Worm (Caenorhabditis elegans): ENCODE data around the gene Y69E1A.3.
A peak's percentile ranks its signal among the peaks of the same experiment; 100 is the strongest.

Gene Y69E1A.3

ce11 chrIV:10935336-10935735 is 16.8 kb upstream of the Y69E1A.3 start (continued):
- no peak for TF ChIP-seq spr-1 (tag; optimal IDR thresholded peaks at IDR 0.05)
- TF ChIP-seq zfp-2 (tag; optimal IDR thresholded peaks at IDR 0.05), result no peak
- TF ChIP-seq gei-8 (GFP tag; optimal IDR thresholded peaks at IDR 0.05), result peak; percentile 4
- peak; percentile 80 for TF ChIP-seq mxl-3 (GFP tag; optimal IDR thresholded peaks at IDR 0.05)
- peak; percentile 62 for TF ChIP-seq attf-4 (tag; optimal IDR thresholded peaks at IDR 0.05)
- peak in 1 of 2 experiments; percentile 50 for TF ChIP-seq daf-16 (GFP tag; optimal IDR thresholded peaks at IDR 0.05)
- TF ChIP-seq daf-16 (tag; optimal IDR thresholded peaks at IDR 0.05), result peak; percentile 67
- peak; percentile 59 for TF ChIP-seq dpl-1 (GFP tag; optimal IDR thresholded peaks at IDR 0.05)
- no peak for TF ChIP-seq ceh-62 (tag; optimal IDR thresholded peaks at IDR 0.05)
- no peak for TF ChIP-seq fos-1 (tag; optimal IDR thresholded peaks at IDR 0.05)
- peak; percentile 84 for TF ChIP-seq tra-1 (GFP tag; IDR thresholded peaks at IDR 0.05)
- 0 out of 2 replicates have a peak, but pooled peaks have one; percentile 54 for TF ChIP-seq lin-1 (GFP tag; IDR thresholded peaks at IDR 0.05)
- peak; percentile 78 for TF ChIP-seq hmg-1.1 (GFP tag; IDR thresholded peaks at IDR 0.05)
- no peak for TF ChIP-seq dmd-8 (GFP tag; IDR thresholded peaks at IDR 0.05)
- TF ChIP-seq hif-1 (tag; optimal IDR thresholded peaks at IDR 0.05), result peak in 1 of 2 experiments; percentile 62
- TF ChIP-seq mdt-29 (GFP tag; IDR thresholded peaks at IDR 0.05), result peak; percentile 80
- peak; percentile 67 for TF ChIP-seq nhr-6 (tag; optimal IDR thresholded peaks at IDR 0.05)
- TF ChIP-seq mdl-1 (tag; optimal IDR thresholded peaks at IDR 0.05), result peak; percentile 52 to 88
- no peak for TF ChIP-seq cey-2 (tag; optimal IDR thresholded peaks at IDR 0.05; ENCODE audit: borderline replicate concordance, insufficient read depth)
- TF ChIP-seq Y105C5A.15 (GFP tag; IDR thresholded peaks at IDR 0.05), result no peak
- TF ChIP-seq nhr-48 (tag; optimal IDR thresholded peaks at IDR 0.05), result peak; percentile 81
- TF ChIP-seq nhr-10 (tag; optimal IDR thresholded peaks at IDR 0.05), result no peak
- TF ChIP-seq lin-39 (tag; optimal IDR thresholded peaks at IDR 0.05), result no peak
- TF ChIP-seq set-16 (GFP tag; IDR thresholded peaks at IDR 0.05), result peak; percentile 49
- TF ChIP-seq R02D3.7 (tag; optimal IDR thresholded peaks at IDR 0.05), result no peak
- TF ChIP-seq madf-9 (GFP tag; conservative IDR thresholded peaks at IDR 0.05), result peak; percentile 57; the same call in 1 of the 2 replicates
- peak; percentile 75 for TF ChIP-seq nhr-77 (tag; optimal IDR thresholded peaks at IDR 0.05)
- no peak for TF ChIP-seq pqm-1 (tag; optimal IDR thresholded peaks at IDR 0.05)
- TF ChIP-seq aha-1 (tag), result peak; percentile 75
- peak; percentile 58 for TF ChIP-seq lin-13 (GFP tag; optimal IDR thresholded peaks at IDR 0.05)
- no peak for TF ChIP-seq Y5F2A.4 (GFP tag; optimal IDR thresholded peaks at IDR 0.05)
- TF ChIP-seq skn-1 (tag; optimal IDR thresholded peaks at IDR 0.05), result peak; percentile 9
- TF ChIP-seq T20F7.1 (GFP tag; optimal IDR thresholded peaks at IDR 0.05), result peak; percentile 78
- TF ChIP-seq ces-1 (GFP tag; optimal IDR thresholded peaks at IDR 0.05), result no peak
- no peak for TF ChIP-seq lim-7 (GFP tag; IDR thresholded peaks at IDR 0.05)
- TF ChIP-seq dve-1 (tag; optimal IDR thresholded peaks at IDR 0.05; ENCODE audit: insufficient read depth), result peak; percentile 79
- no peak for TF ChIP-seq ZK337.2 (GFP tag; IDR thresholded peaks at IDR 0.05)
- peak; percentile 44; the same call in 1 of the 2 replicates for TF ChIP-seq php-3 (GFP tag; IDR thresholded peaks at IDR 0.05)
- TF ChIP-seq unc-62 (GFP tag; optimal IDR thresholded peaks at IDR 0.05 in 1 of 2), result peak in 1 of 2 experiments; percentile 98
- TF ChIP-seq unc-62 (tag; optimal IDR thresholded peaks at IDR 0.05), result no peak
- TF ChIP-seq nhr-11 (tag; optimal IDR thresholded peaks at IDR 0.05), result peak; percentile 93
- no peak for TF ChIP-seq rbr-2 (tag; optimal IDR thresholded peaks at IDR 0.05)
- TF ChIP-seq nhr-41 (GFP tag; IDR thresholded peaks at IDR 0.05), result 0 out of 2 replicates have a peak, but pooled peaks have one; percentile 29
- TF ChIP-seq F10B5.3 (tag; optimal IDR thresholded peaks at IDR 0.05), result no peak
- peak; percentile 99 for TF ChIP-seq hlh-11 (tag; optimal IDR thresholded peaks at IDR 0.05)
- TF ChIP-seq Y75B8A.6 (GFP tag; IDR thresholded peaks at IDR 0.05), result no peak
- no peak for TF ChIP-seq daf-8 (GFP tag; IDR thresholded peaks at IDR 0.05)
- no peak for TF ChIP-seq madf-5 (GFP tag; IDR thresholded peaks at IDR 0.05)
- no peak for TF ChIP-seq jun-1 (tag; optimal IDR thresholded peaks at IDR 0.05)
- TF ChIP-seq saeg-2 (GFP tag; IDR thresholded peaks at IDR 0.05), result no peak
- peak; percentile 50; the same call in 1 of the 2 replicates for TF ChIP-seq zfp-3 (GFP tag; conservative IDR thresholded peaks at IDR 0.05)
- no peak for TF ChIP-seq Y48G9A.11 (GFP tag; IDR thresholded peaks at IDR 0.05)

All from whole organism, L4 larva.